Fruit fly (Drosophila melanogaster) whole organism, pupa: Measurements from ENCODE around the gene CG31948.

ENCODE experiments used
- CG14655 ChIP-seq: fragments of 200-800 bp; sonication (Bioruptor generic); optimal IDR thresholded peaks from 3 replicates; lab custom pipeline; 2017; ENCODE audit warnings: mild to moderate bottlenecking, missing biosample characterization, missing genetic modification reagents, missing genetic modification characterization
- CG15710 ChIP-seq: fragments of 200-800 bp; sonication (Bioruptor generic); optimal IDR thresholded peaks from 2 replicates; lab custom pipeline; 2018; ENCODE audit warnings: missing biosample characterization, mild to moderate bottlenecking, missing genetic modification characterization, moderate library complexity
- CG17806 ChIP-seq: fragments of 200-800 bp; sonication (Bioruptor generic); optimal IDR thresholded peaks from 2 replicates; lab custom pipeline; 2018; ENCODE audit warnings: missing biosample characterization, mild to moderate bottlenecking, missing genetic modification characterization, moderate library complexity
- CG34367 ChIP-seq: fragments of 200-800 bp; sonication (Bioruptor generic); optimal IDR thresholded peaks from 2 replicates; lab custom pipeline; 2018; ENCODE audit warnings: missing biosample characterization, mild to moderate bottlenecking, missing genetic modification characterization
- CG4496 ChIP-seq: fragments of 200-800 bp; sonication (Bioruptor generic); IDR thresholded peaks from 3 replicates; pipeline ENCODE4 v1.3.6; 2022; ENCODE audit warnings: missing biosample characterization, missing genetic modification characterization
- CG8301 ChIP-seq: fragments of 200-800 bp; sonication (Bioruptor generic); optimal IDR thresholded peaks from 2 replicates; lab custom pipeline; 2018; ENCODE audit warnings: missing biosample characterization, mild to moderate bottlenecking, missing genetic modification characterization
- D1 ChIP-seq: fragments of 200-800 bp; sonication (Bioruptor generic); optimal IDR thresholded peaks from 2 replicates; lab custom pipeline; 2018; ENCODE audit warnings: missing biosample characterization, mild to moderate bottlenecking, missing genetic modification characterization, moderate library complexity
- EcR ChIP-seq: fragments of 200-800 bp; sonication (Bioruptor generic); optimal IDR thresholded peaks from 3 replicates; lab custom pipeline; 2019; ENCODE audit warnings: missing biosample characterization, missing genetic modification characterization, mild to moderate bottlenecking, moderate library complexity, missing genetic modification reagents
- Ets98B ChIP-seq: fragments of 200-800 bp; sonication (Bioruptor generic); IDR thresholded peaks from 2 replicates; pipeline ENCODE4 v1.3.6; 2022; ENCODE audit warnings: missing biosample characterization, missing genetic modification characterization
- Pif1B ChIP-seq: fragments of 200-800 bp; sonication (Bioruptor generic); optimal IDR thresholded peaks from 3 replicates; lab custom pipeline; 2016; ENCODE audit warnings: missing biosample characterization, missing genetic modification characterization

dm6 chr2L:2417865-2418264 is 1.3 kb upstream of the CG31948 start, which contains the start of gene CG34448:
- TF ChIP-seq CG4496 (GFP tag; lab: Robert Waterston, UW) (no peak), D1 (tag; lab: Kevin White, UChicago) (no peak), EcR (GFP tag; lab: Kevin White, UChicago) (no peak), CG34367 (tag; lab: Kevin White, UChicago) (no peak), CG8301 (tag; lab: Kevin White, UChicago) (no peak), CG15710 (tag; lab: Kevin White, UChicago) (no peak), CG17806 (tag; lab: Kevin White, UChicago) (no peak), Ets98B (GFP tag; lab: Robert Waterston, UW) (no peak), Pif1B (GFP tag; lab: Kevin White, UChicago) (no peak), CG14655 (GFP tag; lab: Kevin White, UChicago) (no peak)
